Fruit fly (Drosophila melanogaster): ENCODE results near the gene Rel.

The Rel gene

dm6 chr3R:9062756-9063155 is 15.0 kb upstream of the Rel start (continued):
- TF ChIP-seq CG32532 (GFP tag; IDR thresholded peaks at IDR 0.05) (peak; percentile 34; the same call in 1 of the 2 replicates), gro (GFP tag; optimal IDR thresholded peaks at IDR 0.05) (no peak), CG34376 (GFP tag; optimal IDR thresholded peaks at IDR 0.05) (no peak), Antp (GFP tag; optimal IDR thresholded peaks at IDR 0.05) (no peak), CG15601 (tag; optimal IDR thresholded peaks at IDR 0.05) (no peak), CG9876 (GFP tag; optimal IDR thresholded peaks at IDR 0.05) (no peak), ERR (GFP tag; optimal IDR thresholded peaks at IDR 0.05) (no peak), CG11398 (GFP tag; optimal IDR thresholded peaks at IDR 0.05) (no peak), CG9932 (GFP tag; IDR thresholded peaks at IDR 0.05) (no peak), CG11085 (GFP tag; IDR thresholded peaks at IDR 0.05) (no peak), dysf (GFP tag; IDR thresholded peaks at IDR 0.05) (0 out of 3 replicates have a peak, but pooled peaks have one; percentile 34), CG17328 (GFP tag; IDR thresholded peaks at IDR 0.05) (peak; percentile 29; the same call in 1 of the 2 replicates), bcd (GFP tag; optimal IDR thresholded peaks at IDR 0.05) (no peak), psq (GFP tag; optimal IDR thresholded peaks at IDR 0.05) (no peak), CG9797 (GFP tag; optimal IDR thresholded peaks at IDR 0.05) (no peak), CG14441 (GFP tag; IDR thresholded peaks at IDR 0.05) (0 out of 2 replicates have a peak, but pooled peaks have one; percentile 40), CG31441 (GFP tag; IDR thresholded peaks at IDR 0.05) (no peak), luna (GFP tag; optimal IDR thresholded peaks at IDR 0.05) (no peak), Elba2 (GFP tag; optimal IDR thresholded peaks at IDR 0.05) (no peak), zfh2 (GFP tag; optimal IDR thresholded peaks at IDR 0.05) (no peak), sob (GFP tag; IDR thresholded peaks at IDR 0.05) (peak; percentile 52; the same call in 1 of the 2 replicates), tna (GFP tag; IDR thresholded peaks at IDR 0.05; ENCODE audit: partially characterized antibody) (no peak), da (GFP tag; optimal IDR thresholded peaks at IDR 0.05) (no peak), CG12236 (GFP tag; optimal IDR thresholded peaks at IDR 0.05) (no peak), CG6683 (GFP tag; optimal IDR thresholded peaks at IDR 0.05) (no peak), MESR4 (GFP tag; optimal IDR thresholded peaks at IDR 0.05) (no peak), CG1603 (tag; optimal IDR thresholded peaks at IDR 0.05) (peak; percentile 9), lilli (GFP tag; optimal IDR thresholded peaks at IDR 0.05) (no peak), ara (GFP tag; IDR thresholded peaks at IDR 0.05) (0 out of 2 replicates have a peak, but pooled peaks have one; percentile 29), ken (GFP tag; IDR thresholded peaks at IDR 0.05) (no peak), CG15011 (GFP tag; optimal IDR thresholded peaks at IDR 0.05) (no peak), CG12744 (GFP tag; optimal IDR thresholded peaks at IDR 0.05) (no peak), trh (GFP tag; optimal IDR thresholded peaks at IDR 0.05) (no peak), zen2 (GFP tag; IDR thresholded peaks at IDR 0.05; ENCODE audit: partially characterized antibody) (no peak), ssp (GFP tag; IDR thresholded peaks at IDR 0.05) (no peak), Dref (GFP tag; IDR thresholded peaks at IDR 0.05) (no peak), Dbx (GFP tag; IDR thresholded peaks at IDR 0.05) (no peak), CG16779 (GFP tag; IDR thresholded peaks at IDR 0.05) (no peak), CG6175 (GFP tag; IDR thresholded peaks at IDR 0.05) (no peak), stwl (tag; optimal IDR thresholded peaks at IDR 0.05) (no peak), Dip2 (GFP tag; IDR thresholded peaks at IDR 0.05) (no peak), ash1 (GFP tag; optimal IDR thresholded peaks at IDR 0.05) (no peak), CG1602 (GFP tag; optimal IDR thresholded peaks at IDR 0.05) (no peak), Xrp1 (GFP tag; IDR thresholded peaks at IDR 0.05) (peak; percentile 37; the same call in 1 of the 2 replicates), CG11695 (GFP tag; IDR thresholded peaks at IDR 0.05) (0 out of 3 replicates have a peak, but pooled peaks have one; percentile 15), CG6854 (GFP tag; optimal IDR thresholded peaks at IDR 0.05) (no peak), slbo (GFP tag; IDR thresholded peaks at IDR 0.05) (peak; percentile 22; the same call in 1 of the 2 replicates), Hr78 (GFP tag; optimal IDR thresholded peaks at IDR 0.05) (no peak), hbn (GFP tag; IDR thresholded peaks at IDR 0.05; ENCODE audit: partially characterized antibody) (no peak), CG34422 (GFP tag; IDR thresholded peaks at IDR 0.05) (no peak), ase (GFP tag; IDR thresholded peaks at IDR 0.05) (0 out of 3 replicates have a peak, but pooled peaks have one; percentile 24), ind (GFP tag; optimal IDR thresholded peaks at IDR 0.05) (peak; percentile 1)
